Worm (Caenorhabditis elegans): ENCODE results near the gene M04B2.2.

DNA sequence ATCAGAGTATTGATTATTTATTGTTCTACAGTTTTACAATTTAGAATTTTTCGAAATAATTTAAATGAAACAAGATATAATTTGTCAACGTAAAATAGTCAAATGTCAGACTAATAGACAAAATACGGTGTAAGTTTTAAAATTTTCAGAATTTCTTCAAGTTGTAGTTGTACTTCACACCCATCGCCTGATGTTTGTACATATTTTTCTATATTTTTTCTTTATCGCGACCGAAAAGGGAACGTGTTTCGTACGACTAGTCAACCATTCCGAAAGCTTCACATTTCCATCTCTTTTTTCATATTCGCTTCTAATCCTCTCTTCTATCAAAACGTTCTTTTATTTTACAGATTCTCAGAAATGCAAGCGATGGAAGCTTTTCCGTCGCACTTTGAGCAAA, 23.4 kb upstream of the M04B2.2 start, which contains the start of gene twk-25:
- TF ChIP-seq eyg-1 (tag; optimal IDR thresholded peaks at IDR 0.05) (no peak), nhr-11 (tag; optimal IDR thresholded peaks at IDR 0.05) (no peak), hlh-30 (tag; optimal IDR thresholded peaks at IDR 0.05; ENCODE audit: insufficient read depth) (no peak), hlh-13 (GFP tag; optimal IDR thresholded peaks at IDR 0.05) (no peak), nhr-232 (tag; optimal IDR thresholded peaks at IDR 0.05) (no peak), pha-4 (tag; optimal IDR thresholded peaks at IDR 0.05) (no peak), mec-3 (tag; optimal IDR thresholded peaks at IDR 0.05; ENCODE audit: borderline replicate concordance) (no peak), ets-4 (tag; optimal IDR thresholded peaks at IDR 0.05) (no peak), unc-55 (GFP tag; optimal IDR thresholded peaks at IDR 0.05) (no peak), lim-6 (tag; optimal IDR thresholded peaks at IDR 0.05) (no peak), F13H6.1 (tag; optimal IDR thresholded peaks at IDR 0.05) (no peak), gmeb-2 (tag; optimal IDR thresholded peaks at IDR 0.05) (no peak), unc-86 (tag; optimal IDR thresholded peaks at IDR 0.05) (no peak)

All from whole organism, late embryonic.